Worm (Caenorhabditis elegans) whole organism, L4 larva: ENCODE measurements around the gene srbc-71.

Source experiments
- F26F4.8 ChIP-seq: fragments of 200-800 bp; sonication (Bioruptor generic); conservative IDR thresholded peaks from 2 replicates; pipeline ENCODE4 v1.3.6; 2022; ENCODE audit warnings: missing genetic modification characterization, missing compliant biosample characterization
- T20F7.1 ChIP-seq: fragments of 200-800 bp; sonication (Bioruptor generic); optimal IDR thresholded peaks from 2 replicates; lab custom pipeline; 2018; ENCODE audit warnings: mild to moderate bottlenecking, missing genetic modification characterization, missing compliant biosample characterization
- T26A8.4 ChIP-seq: fragments of 200-800 bp; sonication (Bioruptor generic); IDR thresholded peaks from 2 replicates; pipeline ENCODE4 v1.3.6; 2022; ENCODE audit warnings: missing genetic modification characterization, missing compliant biosample characterization
- Y75B8A.6 ChIP-seq: fragments of 200-800 bp; sonication (Bioruptor generic); IDR thresholded peaks from 2 replicates; pipeline ENCODE4 v1.3.6; 2022; ENCODE audit warnings: missing genetic modification reagents, missing genetic modification characterization, missing compliant biosample characterization
- aha-1 ChIP-seq: fragments of 150-350 bp; peaks from one replicate; lab custom pipeline; 2014; ENCODE audit warnings: missing biosample characterization, missing genetic modification characterization
- ama-1 ChIP-seq: fragments of 150-350 bp; optimal IDR thresholded peaks from 2 replicates; lab custom pipeline; 2014; ENCODE audit warnings: inconsistent platforms, mixed read lengths
- ces-1 ChIP-seq: fragments of 150-350 bp; sonication (generic microtip); optimal IDR thresholded peaks from 4 replicates; lab custom pipeline; 2014; ENCODE audit warnings: missing biosample characterization, missing genetic modification reagents, missing genetic modification characterization
- daf-16 ChIP-seq, 3 experiments: sonication (generic microtip); optimal IDR thresholded peaks; 2 replicates each; lab custom pipeline; 2016 to 2017; ENCODE audit warnings: missing genetic modification characterization in 3 of 3, missing genetic modification reagents in 3 of 3, mild to moderate bottlenecking in 2 of 3, missing compliant biosample characterization in 2 of 3, missing biosample characterization in 1 of 3, moderate library complexity in 1 of 3
- dmd-6 ChIP-seq: fragments of 200-800 bp; sonication (Bioruptor generic); IDR thresholded peaks from 2 replicates; pipeline ENCODE4 v1.3.6; 2022; ENCODE audit warnings: missing genetic modification reagents, missing genetic modification characterization, missing compliant biosample characterization
- duxl-1 ChIP-seq: sonication (generic microtip); optimal IDR thresholded peaks from 2 replicates; lab custom pipeline; 2016; ENCODE audit warnings: mild to moderate bottlenecking, missing genetic modification characterization, moderate library complexity, missing compliant biosample characterization; ENCODE audit not compliant: poor library complexity
- dve-1 ChIP-seq: sonication (generic microtip); optimal IDR thresholded peaks from 2 replicates; lab custom pipeline; 2017; ENCODE audit warnings: antibody characterized with exemption, mild to moderate bottlenecking, missing genetic modification characterization, missing compliant biosample characterization; ENCODE audit not compliant: insufficient read depth
- egl-43 ChIP-seq: fragments of 200-800 bp; sonication (Bioruptor generic); IDR thresholded peaks from 2 replicates; pipeline ENCODE4 v1.3.6; 2022; ENCODE audit warnings: missing genetic modification reagents, missing genetic modification characterization, missing compliant biosample characterization
- fos-1 ChIP-seq: fragments of 150-350 bp; optimal IDR thresholded peaks from 2 replicates; lab custom pipeline; 2014; ENCODE audit warnings: missing biosample characterization, missing genetic modification characterization
- gei-8 ChIP-seq: fragments of 200-800 bp; sonication (Bioruptor generic); optimal IDR thresholded peaks from 2 replicates; lab custom pipeline; 2018; ENCODE audit warnings: mild to moderate bottlenecking, missing genetic modification characterization, missing compliant biosample characterization
- hif-1 ChIP-seq, 2 experiments: sonication (generic microtip); optimal IDR thresholded peaks; 2 replicates each; lab custom pipeline; 2016 to 2017; ENCODE audit warnings: missing compliant biosample characterization in 2 of 2, missing genetic modification characterization in 2 of 2, missing genetic modification reagents in 2 of 2, missing genotype in 2 of 2, mild to moderate bottlenecking in 1 of 2
- hlh-11 ChIP-seq: fragments of 200-800 bp; sonication (Bioruptor generic); optimal IDR thresholded peaks from 2 replicates; lab custom pipeline; 2018; ENCODE audit warnings: mild to moderate bottlenecking, missing genetic modification characterization, missing compliant biosample characterization
- hlh-30 ChIP-seq: sonication (generic microtip); optimal IDR thresholded peaks from 2 replicates; lab custom pipeline; 2017; ENCODE audit warnings: antibody characterized with exemption, mild to moderate bottlenecking, missing genetic modification characterization, missing compliant biosample characterization; ENCODE audit not compliant: insufficient read depth
- jun-1 ChIP-seq: fragments of 150-350 bp; optimal IDR thresholded peaks from 2 replicates; lab custom pipeline; 2014; ENCODE audit warnings: missing biosample characterization, missing genetic modification reagents, missing genetic modification characterization
- lim-7 ChIP-seq: fragments of 200-800 bp; sonication (Bioruptor generic); IDR thresholded peaks from 2 replicates; pipeline ENCODE4 v1.3.6; 2022; ENCODE audit warnings: missing genetic modification characterization, missing compliant biosample characterization
- lin-13 ChIP-seq: fragments of 150-350 bp; optimal IDR thresholded peaks from 2 replicates; lab custom pipeline; 2014; ENCODE audit warnings: missing biosample characterization, missing genetic modification reagents, missing genetic modification characterization
- lin-15B ChIP-seq: fragments of 150-350 bp; sonication (generic microtip); optimal IDR thresholded peaks from 3 replicates; lab custom pipeline; 2014; ENCODE audit warnings: missing biosample characterization, missing genetic modification characterization
- lin-29 ChIP-seq: fragments of 200-800 bp; sonication (Bioruptor generic); IDR thresholded peaks from 2 replicates; pipeline ENCODE4 v1.3.6; 2022; ENCODE audit warnings: missing genetic modification reagents, missing genetic modification characterization, missing compliant biosample characterization
- lin-39 ChIP-seq: fragments of 150-350 bp; optimal IDR thresholded peaks from 2 replicates; lab custom pipeline; 2014; ENCODE audit warnings: missing biosample characterization, missing genetic modification reagents, missing genetic modification characterization
- madf-5 ChIP-seq, 2 experiments: fragments of 200-800 bp; sonication (Bioruptor generic); IDR thresholded peaks; 2 replicates each; pipeline ENCODE4 v1.3.6; 2022; ENCODE audit warnings: missing compliant biosample characterization in 2 of 2, missing genetic modification characterization in 2 of 2
- mdl-1 ChIP-seq, 2 experiments: fragments of 150-350 bp in 1 of 2; sonication (generic microtip) in 1 of 2; optimal IDR thresholded peaks; 2 replicates each; lab custom pipeline; 2014 to 2017; ENCODE audit warnings: missing biosample characterization in 2 of 2, missing genetic modification characterization in 2 of 2
- mep-1 ChIP-seq: fragments of 150-350 bp; sonication (generic microtip); optimal IDR thresholded peaks from 3 replicates; lab custom pipeline; 2014; ENCODE audit warnings: missing biosample characterization, missing genetic modification characterization
- mes-2 ChIP-seq: sonication (generic microtip); optimal IDR thresholded peaks from 2 replicates; lab custom pipeline; 2016; ENCODE audit warnings: missing genotype, mild to moderate bottlenecking, missing genetic modification characterization, missing compliant biosample characterization; ENCODE audit not compliant: poor library complexity, severe bottlenecking
- mxl-3 ChIP-seq: fragments of 200-800 bp; sonication (Bioruptor generic); optimal IDR thresholded peaks from 2 replicates; lab custom pipeline; 2018; ENCODE audit warnings: mild to moderate bottlenecking, missing genetic modification characterization, missing compliant biosample characterization
- nhr-102 ChIP-seq: sonication (generic microtip); optimal IDR thresholded peaks from 2 replicates; lab custom pipeline; 2016; ENCODE audit warnings: mild to moderate bottlenecking, missing genetic modification characterization, moderate library complexity, missing compliant biosample characterization
- nhr-11 ChIP-seq: fragments of 150-350 bp; optimal IDR thresholded peaks from 2 replicates; lab custom pipeline; 2014; ENCODE audit warnings: missing biosample characterization, missing genetic modification characterization
- nhr-111 ChIP-seq: fragments of 200-800 bp; sonication (Bioruptor generic); optimal IDR thresholded peaks from 2 replicates; lab custom pipeline; 2018; ENCODE audit warnings: mild to moderate bottlenecking, missing genetic modification characterization, missing compliant biosample characterization
- nhr-237 ChIP-seq: sonication (generic microtip); optimal IDR thresholded peaks from 2 replicates; lab custom pipeline; 2017; ENCODE audit warnings: missing biosample characterization, missing genetic modification characterization
- nhr-25 ChIP-seq: sonication (generic microtip); optimal IDR thresholded peaks from 2 replicates; lab custom pipeline; 2017; ENCODE audit warnings: missing genetic modification characterization, mild to moderate bottlenecking, missing compliant biosample characterization, antibody characterized with exemption, moderate library complexity, borderline replicate concordance; ENCODE audit not compliant: insufficient read depth
- nhr-28 ChIP-seq: fragments of 150-350 bp; optimal IDR thresholded peaks from 2 replicates; lab custom pipeline; 2014; ENCODE audit warnings: missing biosample characterization, missing genetic modification characterization
- nhr-48 ChIP-seq: sonication (generic microtip); optimal IDR thresholded peaks from 2 replicates; lab custom pipeline; 2016; ENCODE audit warnings: mild to moderate bottlenecking, missing genetic modification characterization, missing compliant biosample characterization
- nhr-76 ChIP-seq: fragments of 150-350 bp; optimal IDR thresholded peaks from 2 replicates; lab custom pipeline; 2014; ENCODE audit warnings: missing biosample characterization, missing genetic modification characterization
- nhr-77 ChIP-seq: fragments of 150-350 bp; optimal IDR thresholded peaks from 2 replicates; lab custom pipeline; 2014; ENCODE audit warnings: missing biosample characterization, missing genetic modification characterization
- php-3 ChIP-seq: fragments of 200-800 bp; sonication (Bioruptor generic); IDR thresholded peaks from 2 replicates; pipeline ENCODE4 v1.3.6; 2022; ENCODE audit warnings: missing genetic modification reagents, missing genetic modification characterization, missing compliant biosample characterization
- pqm-1 ChIP-seq: sonication (generic microtip); optimal IDR thresholded peaks from 2 replicates; lab custom pipeline; 2017; ENCODE audit warnings: missing biosample characterization, missing genetic modification characterization
- sdz-12 ChIP-seq: fragments of 200-800 bp; sonication (Bioruptor generic); optimal IDR thresholded peaks from 2 replicates; lab custom pipeline; 2018; ENCODE audit warnings: mild to moderate bottlenecking, missing genetic modification characterization, missing compliant biosample characterization
- skn-1 ChIP-seq: fragments of 150-350 bp; optimal IDR thresholded peaks from 2 replicates; lab custom pipeline; 2014; ENCODE audit warnings: missing biosample characterization, missing genetic modification characterization
- snpc-1.2 ChIP-seq: fragments of 200-800 bp; sonication (Bioruptor generic); IDR thresholded peaks from 2 replicates; pipeline ENCODE4 v1.3.6; 2022; ENCODE audit warnings: missing genetic modification reagents, missing genetic modification characterization, missing compliant biosample characterization
- snpc-4 ChIP-seq: fragments of 150-350 bp; optimal IDR thresholded peaks from 2 replicates; lab custom pipeline; 2014; ENCODE audit warnings: missing biosample characterization, missing genetic modification characterization
- tag-97 ChIP-seq: fragments of 200-800 bp; sonication (Bioruptor generic); IDR thresholded peaks from 2 replicates; pipeline ENCODE4 v1.3.6; 2022; ENCODE audit warnings: missing genetic modification characterization, missing compliant biosample characterization
- unc-130 ChIP-seq: sonication (generic microtip); optimal IDR thresholded peaks from 2 replicates; lab custom pipeline; 2016; ENCODE audit warnings: missing genetic modification reagents, missing genetic modification characterization, missing compliant biosample characterization
- unc-39 ChIP-seq: sonication (generic microtip); optimal IDR thresholded peaks from 2 replicates; lab custom pipeline; 2017; ENCODE audit warnings: missing biosample characterization, missing genetic modification characterization
- unc-62 ChIP-seq, 3 experiments: fragments of 150-350 bp in 1 of 3; sonication (generic microtip); optimal IDR thresholded peaks in 2 of 3; peaks in 1 of 3; 1 replicate in 1 of 3; 2 replicates in 2 of 3; lab custom pipeline; 2014 to 2017; ENCODE audit warnings: missing biosample characterization in 3 of 3, missing genetic modification characterization in 3 of 3, missing genetic modification reagents in 3 of 3, missing genotype in 1 of 3
- vab-7 ChIP-seq: fragments of 200-800 bp; sonication (Bioruptor generic); IDR thresholded peaks from 2 replicates; pipeline ENCODE4 v1.3.6; 2022; ENCODE audit warnings: missing genetic modification reagents, missing genetic modification characterization, missing compliant biosample characterization

The srbc-71 gene

ce11 chrIV:4215349-4215748 is 10.4 kb downstream of the srbc-71 start (continued):
- no peak for TF ChIP-seq lin-39 (tag; lab: Kevin White, UChicago)
- TF ChIP-seq nhr-11 (tag; lab: Kevin White, UChicago): peak; percentile 28
- TF ChIP-seq aha-1 (tag; lab: Kevin White, UChicago): peak; percentile 37
- TF ChIP-seq gei-8 (GFP tag; lab: Kevin White, UChicago): no peak
- TF ChIP-seq Y75B8A.6 (GFP tag; lab: Robert Waterston, UW): no peak

ce11 chrIV:4212733-4213132 is 13.0 kb downstream of the srbc-71 start:
- TF ChIP-seq nhr-28 (tag; lab: Kevin White, UChicago) (peak; percentile 100), lin-15B (tag; lab: Kevin White, UChicago) (no peak), mdl-1 (tag; optimal IDR thresholded peaks at IDR 0.05; lab: Kevin White, UChicago) (peak in 1 of 2 experiments; percentile 61), T20F7.1 (no peak), nhr-237 (tag; lab: Kevin White, UChicago) (no peak), dmd-6 (peak; percentile 70), fos-1 (tag; lab: Kevin White, UChicago) (no peak), unc-62 (GFP tag; optimal IDR thresholded peaks at IDR 0.05 in 1 of 2; lab: Kevin White, UChicago) (peak in 1 of 2 experiments; percentile 74), unc-62 (tag; optimal IDR thresholded peaks at IDR 0.05; lab: Kevin White, UChicago) (no peak), snpc-1.2 (no peak), jun-1 (no peak), dve-1 (tag; lab: Kevin White, UChicago) (peak; percentile 46), skn-1 (tag; lab: Kevin White, UChicago) (no peak), ama-1 (lab: Kevin White, UChicago) (no peak), unc-130 (GFP tag; lab: Kevin White, UChicago) (no peak), lim-7 (GFP tag; lab: Robert Waterston, UW) (no peak), madf-5 (GFP tag; IDR thresholded peaks at IDR 0.05; lab: Robert Waterston, UW) (no peak), vab-7 (GFP tag; lab: Robert Waterston, UW) (no peak), nhr-48 (tag; lab: Kevin White, UChicago) (peak; percentile 78), nhr-76 (tag; lab: Kevin White, UChicago) (no peak), hlh-30 (tag; lab: Kevin White, UChicago) (peak; percentile 34), lin-29 (no peak), snpc-4 (tag; lab: Kevin White, UChicago) (no peak), mep-1 (tag; lab: Kevin White, UChicago) (peak; percentile 0), mxl-3 (GFP tag; lab: Kevin White, UChicago) (peak; percentile 45), duxl-1 (tag; lab: Kevin White, UChicago) (no peak), nhr-77 (tag; lab: Kevin White, UChicago) (peak; percentile 40), pqm-1 (tag; lab: Kevin White, UChicago) (peak; percentile 44), daf-16 (GFP tag; optimal IDR thresholded peaks at IDR 0.05; lab: Kevin White, UChicago) (no peak), daf-16 (tag; optimal IDR thresholded peaks at IDR 0.05; lab: Kevin White, UChicago) (peak; percentile 48), sdz-12 (GFP tag; lab: Kevin White, UChicago) (no peak), nhr-111 (no peak), egl-43 (GFP tag; lab: Robert Waterston, UW) (no peak), lin-39 (tag; lab: Kevin White, UChicago) (no peak), unc-39 (no peak), F26F4.8 (GFP tag; lab: Robert Waterston, UW) (no peak), ces-1 (no peak), lin-13 (GFP tag; lab: Kevin White, UChicago) (peak; percentile 50), tag-97 (GFP tag; lab: Robert Waterston, UW) (no peak), hlh-11 (tag; lab: Kevin White, UChicago) (peak; percentile 51), mes-2 (tag; lab: Kevin White, UChicago) (no peak), nhr-25 (no peak), nhr-102 (tag; lab: Kevin White, UChicago) (peak; percentile 25), php-3 (GFP tag; lab: Robert Waterston, UW) (peak; percentile 43; the same call in 1 of the 2 replicates), T26A8.4 (GFP tag; lab: Robert Waterston, UW) (no peak; the same call in 1 of the 2 replicates), hif-1 (tag; optimal IDR thresholded peaks at IDR 0.05; lab: Kevin White, UChicago) (peak in 1 of 2 experiments; percentile 24)
